Fruit fly (Drosophila melanogaster) S2 (cell line): ENCODE results near the gene aru.

Experiments used
- CG8478 ChIP-seq: fragments of >200 bp; optimal IDR thresholded peaks from 2 replicates; lab custom pipeline; 2018
- CTCF ChIP-seq, 2 experiments: fragments of >200 bp; optimal IDR thresholded peaks; 2 replicates each; lab custom pipeline; 2018

- TF ChIP-seq CG8478 (lab: Kevin White, UChicago) (no peak), CTCF (optimal IDR thresholded peaks at IDR 0.05; lab: Kevin White, UChicago) (no peak)
Observed at dm6 chr2L:847988-848622, 20.0 kb downstream of the aru start.
